Fruit fly (Drosophila melanogaster) whole organism, embryonic: ENCODE data around the gene CG32829.
A peak's percentile ranks its signal among the peaks of the same experiment; 100 is the strongest.

Source experiments
- CG3847 ChIP-seq: fragments of 200-800 bp; sonication (Bioruptor generic); IDR thresholded peaks from 2 replicates; pipeline ENCODE4 v1.3.6; 2022; ENCODE audit warnings: missing biosample characterization, missing genetic modification characterization
- Taf1 ChIP-seq: fragments of 200-800 bp; sonication (Bioruptor generic); IDR thresholded peaks from 2 replicates; pipeline ENCODE4 v1.3.6; 2022; ENCODE audit warnings: missing biosample characterization, missing genetic modification characterization
- crol ChIP-seq: fragments of 200-800 bp; sonication (Bioruptor generic); IDR thresholded peaks from 2 replicates; pipeline ENCODE4 v1.3.6; 2022; ENCODE audit warnings: missing biosample characterization, missing genetic modification characterization
- lilli ChIP-seq: fragments of 200-800 bp; sonication (Bioruptor generic); optimal IDR thresholded peaks from 3 replicates; lab custom pipeline; 2016; ENCODE audit warnings: missing biosample characterization, missing genetic modification characterization
- lola ChIP-seq, 3 experiments: fragments of >200 bp in 2 of 3; fragments of 200-800 bp in 1 of 3; sonication (Bioruptor generic) in 1 of 3; optimal IDR thresholded peaks; 2 replicates each; lab custom pipeline; 2017 to 2019; ENCODE audit warnings: missing biosample characterization in 3 of 3, missing genetic modification characterization in 3 of 3, mild to moderate bottlenecking in 1 of 3, moderate library complexity in 1 of 3

- TF ChIP-seq CG3847 (no peak), lola (GFP tag; optimal IDR thresholded peaks at IDR 0.05; lab: Kevin White, UChicago) (peak in 1 of 3 experiments; percentile 77), lilli (GFP tag; lab: Kevin White, UChicago) (peak; percentile 40), crol (GFP tag; lab: Robert Waterston, UW) (no peak), Taf1 (no peak)
Measured at dm6 chr2L:6964022-6964434, 47.8 kb upstream of the CG32829 start, which contains the start of the genes sip2 and Coprox.
